Worm (Caenorhabditis elegans): ENCODE results near the gene srh-169.
"Not testable (repeated sequence)": the region's sequence is repeated elsewhere in the genome, so short reads cannot be mapped to it uniquely, and the experiment has no call there.

DNA sequence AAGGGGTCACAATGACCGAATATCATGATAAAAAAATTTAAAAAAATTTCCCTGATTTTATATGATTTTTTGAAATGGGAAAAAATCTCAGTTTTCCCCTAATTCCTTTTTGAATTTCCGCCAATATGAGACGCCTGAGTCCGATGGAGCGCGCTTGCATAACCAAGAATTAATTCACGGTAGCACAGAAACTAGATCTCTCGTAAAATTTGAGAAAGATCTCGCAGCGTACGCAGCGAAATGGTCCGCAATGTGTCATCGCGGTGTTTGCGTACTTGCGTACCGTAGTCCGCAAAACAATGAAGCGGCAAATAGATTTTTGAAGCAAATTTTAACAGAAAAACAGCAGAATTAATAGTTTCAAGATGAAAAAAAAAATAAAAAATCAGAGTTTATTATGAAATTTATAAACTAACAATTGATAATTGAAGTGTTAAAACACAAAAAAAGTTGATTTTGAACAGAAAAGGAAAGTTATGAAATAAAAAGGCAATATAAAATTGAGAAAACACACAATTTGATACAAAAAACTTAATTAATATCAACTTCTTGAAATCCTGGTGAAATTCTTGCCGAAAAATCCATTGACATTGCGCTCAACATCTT is 16.0 kb downstream of the srh-169 start:
- not testable (repeated sequence) for TF ChIP-seq nhr-129, zag-1 (tag; optimal IDR thresholded peaks at IDR 0.05)
